Worm (Caenorhabditis elegans): ENCODE results near the gene K07F5.22.
"Not testable (repeated sequence)": the region's sequence is repeated elsewhere in the genome, so short reads cannot be mapped to it uniquely, and the experiment has no call there.

Gene K07F5.22

DNA sequence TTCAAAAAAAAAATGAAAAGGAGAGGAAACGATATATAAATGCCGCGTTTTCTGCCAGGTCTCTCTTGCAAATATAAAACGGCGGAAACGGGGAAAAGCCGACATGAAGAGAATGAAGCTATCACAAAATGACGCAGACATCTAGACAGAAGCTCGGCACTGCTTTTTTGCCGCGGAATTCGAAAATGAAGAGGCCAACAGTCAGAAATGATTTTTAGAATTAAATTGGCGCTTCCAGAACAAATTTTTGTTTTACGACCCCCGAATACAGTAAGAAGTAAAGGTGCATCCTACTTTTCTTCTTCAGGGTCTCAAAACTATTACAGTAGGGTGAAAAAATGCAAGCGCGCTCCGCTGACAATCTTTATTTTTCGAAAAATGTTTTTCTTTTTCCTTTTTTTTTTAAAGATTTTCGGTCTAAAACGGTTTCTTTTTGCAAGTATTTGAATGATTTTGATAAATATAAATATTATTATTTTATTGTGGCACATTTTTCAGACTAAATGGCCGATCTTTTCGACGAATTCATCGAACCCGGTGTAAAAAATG lies 39.6 kb upstream of the K07F5.22 start, which contains the start of gene mtr-4:
Gene mtr-4 (plus strand): TSS at position 499 of the 549 bp plus-strand sequence.
- TF ChIP-seq pha-4 (tag; optimal IDR thresholded peaks at IDR 0.05), result no peak
- no peak for TF ChIP-seq hlh-1 (tag; optimal IDR thresholded peaks at IDR 0.05)
- no peak for TF ChIP-seq unc-62 (GFP tag; optimal IDR thresholded peaks at IDR 0.05)
- TF ChIP-seq zip-8 (tag; optimal IDR thresholded peaks at IDR 0.05), result no peak
- TF ChIP-seq mab-5 (tag; optimal IDR thresholded peaks at IDR 0.05), result no peak
- TF ChIP-seq nhr-76 (tag; optimal IDR thresholded peaks at IDR 0.05), result no peak
- TF ChIP-seq drap-1 (GFP tag; optimal IDR thresholded peaks at IDR 0.05), result no peak
- no peak for TF ChIP-seq cnd-1 (tag; optimal IDR thresholded peaks at IDR 0.05)
- no peak for TF ChIP-seq nhr-2 (tag; optimal IDR thresholded peaks at IDR 0.05)
- TF ChIP-seq M03D4.4 (tag; optimal IDR thresholded peaks at IDR 0.05), result no peak
- TF ChIP-seq ztf-11 (tag; optimal IDR thresholded peaks at IDR 0.05), result no peak
- TF ChIP-seq lin-32 (GFP tag; optimal IDR thresholded peaks at IDR 0.05), result no peak
- no peak for TF ChIP-seq sptf-1 (tag; optimal IDR thresholded peaks at IDR 0.05)
- no peak for TF ChIP-seq lsy-2 (tag; optimal IDR thresholded peaks at IDR 0.05)

DNA sequence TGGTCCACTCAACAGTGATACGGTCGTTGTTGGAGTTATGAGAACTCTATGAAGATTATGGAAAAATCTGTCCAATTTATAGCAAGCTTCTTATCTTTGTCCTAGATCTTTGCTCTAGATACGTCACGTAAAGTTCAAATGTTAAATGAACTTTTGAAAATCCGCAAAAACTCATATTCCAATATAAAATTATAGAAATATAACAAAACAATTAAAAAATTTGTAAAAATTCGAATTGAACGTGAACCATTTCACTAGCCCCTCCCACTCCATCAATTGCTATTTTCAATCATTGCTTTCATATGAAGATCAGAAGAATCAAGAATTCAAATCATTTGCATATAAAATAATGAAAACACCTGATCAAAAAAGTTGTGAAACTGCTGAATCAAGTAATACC lies 32.3 kb upstream of the K07F5.22 start, which contains the start of gene kin-21:
Gene kin-21 (plus strand): TSS at position 301 of the 400 bp plus-strand sequence.
- TF ChIP-seq hlh-1 (tag; optimal IDR thresholded peaks at IDR 0.05), result no peak
- no peak for TF ChIP-seq ham-2 (GFP tag; optimal IDR thresholded peaks at IDR 0.05)
- TF ChIP-seq mep-1 (tag; optimal IDR thresholded peaks at IDR 0.05), result no peak
- TF ChIP-seq nhr-76 (tag; optimal IDR thresholded peaks at IDR 0.05), result no peak
- TF ChIP-seq elt-1 (tag; optimal IDR thresholded peaks at IDR 0.05; ENCODE audit: borderline replicate concordance, insufficient read depth), result no peak
- no peak for TF ChIP-seq nhr-12 (tag; optimal IDR thresholded peaks at IDR 0.05)
- no peak for TF ChIP-seq snpc-4 (tag; optimal IDR thresholded peaks at IDR 0.05)
- no peak for TF ChIP-seq nhr-2 (tag; optimal IDR thresholded peaks at IDR 0.05)
- TF ChIP-seq nhr-28 (tag; optimal IDR thresholded peaks at IDR 0.05), result no peak
- TF ChIP-seq lsy-2 (tag; optimal IDR thresholded peaks at IDR 0.05), result no peak
- TF ChIP-seq cnd-1 (tag; optimal IDR thresholded peaks at IDR 0.05), result no peak
- TF ChIP-seq lin-32 (GFP tag; optimal IDR thresholded peaks at IDR 0.05), result no peak
- no peak for TF ChIP-seq unc-120 (tag; optimal IDR thresholded peaks at IDR 0.05; ENCODE audit: poor library complexity, severe bottlenecking)
- TF ChIP-seq elt-3 (tag; optimal IDR thresholded peaks at IDR 0.05), result no peak
- TF ChIP-seq mls-2 (tag; optimal IDR thresholded peaks at IDR 0.05), result no peak
- no peak for TF ChIP-seq tbx-8 (GFP tag; optimal IDR thresholded peaks at IDR 0.05)
- TF ChIP-seq flh-1 (GFP tag; optimal IDR thresholded peaks at IDR 0.05), result no peak

DNA sequence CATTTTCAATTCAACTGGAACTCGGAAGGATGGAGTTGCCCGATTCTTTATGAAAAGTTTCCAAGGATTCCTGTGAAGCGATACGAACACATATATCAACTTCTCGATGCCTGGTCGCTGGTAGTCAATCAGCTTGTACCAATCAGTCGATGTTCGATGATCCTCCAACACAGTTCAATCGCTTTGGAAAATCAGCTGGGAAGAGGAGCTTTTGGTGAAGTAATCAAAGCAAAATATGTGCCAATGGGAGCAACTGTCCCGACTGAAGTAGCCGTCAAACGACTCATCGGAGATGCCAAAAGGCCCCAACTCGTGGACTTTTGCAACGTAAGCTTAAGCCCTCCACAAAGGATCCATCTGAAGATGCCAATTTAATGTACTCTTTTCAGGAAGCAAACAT lies 31.5 kb upstream of the K07F5.22 start:
- no peak for TF ChIP-seq snpc-4 (tag; optimal IDR thresholded peaks at IDR 0.05)
- TF ChIP-seq unc-39 (tag; optimal IDR thresholded peaks at IDR 0.05), result no peak
- no peak for TF ChIP-seq tbx-8 (GFP tag; optimal IDR thresholded peaks at IDR 0.05)
- TF ChIP-seq mls-2 (tag; optimal IDR thresholded peaks at IDR 0.05), result no peak
- TF ChIP-seq zip-8 (tag; optimal IDR thresholded peaks at IDR 0.05), result no peak
- no peak for TF ChIP-seq ces-1 (GFP tag; optimal IDR thresholded peaks at IDR 0.05)

DNA sequence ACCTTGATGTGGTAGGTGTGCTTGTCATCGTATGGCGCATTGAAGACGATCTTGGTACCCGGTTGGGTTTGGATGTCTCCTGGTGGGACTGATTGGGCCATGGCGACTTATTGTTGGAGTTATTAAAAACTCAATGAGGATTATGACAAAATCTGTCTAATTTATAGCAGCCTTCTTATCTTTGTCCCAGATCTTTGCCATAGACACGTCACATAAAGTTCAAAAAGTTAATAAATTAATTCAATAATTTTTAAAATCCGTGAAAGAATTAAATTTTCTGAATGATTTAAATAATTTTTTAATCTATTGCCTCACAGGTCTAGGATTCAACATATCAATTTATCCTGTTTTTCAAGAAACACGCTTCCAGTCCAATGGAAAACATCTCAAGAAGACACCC lies 28.6 kb upstream of the K07F5.22 start, which contains the start of gene msp-81:
Gene msp-81 (minus strand): TSS at position 101 of the 400 bp plus-strand sequence.
- TF ChIP-seq unc-120 (tag; optimal IDR thresholded peaks at IDR 0.05; ENCODE audit: poor library complexity, severe bottlenecking) (no peak), tbx-8 (GFP tag; optimal IDR thresholded peaks at IDR 0.05) (no peak), ceh-83 (GFP tag; optimal IDR thresholded peaks at IDR 0.05) (no peak), ztf-11 (tag; optimal IDR thresholded peaks at IDR 0.05) (no peak), ceh-39 (tag; optimal IDR thresholded peaks at IDR 0.05) (no peak), mls-2 (tag; optimal IDR thresholded peaks at IDR 0.05) (no peak), nhr-76 (tag; optimal IDR thresholded peaks at IDR 0.05) (no peak), ces-1 (GFP tag; optimal IDR thresholded peaks at IDR 0.05) (no peak), elt-3 (tag; optimal IDR thresholded peaks at IDR 0.05) (no peak), nhr-28 (tag; optimal IDR thresholded peaks at IDR 0.05) (no peak), hlh-1 (tag; optimal IDR thresholded peaks at IDR 0.05) (no peak), lin-13 (tag; optimal IDR thresholded peaks at IDR 0.05) (no peak)

DNA sequence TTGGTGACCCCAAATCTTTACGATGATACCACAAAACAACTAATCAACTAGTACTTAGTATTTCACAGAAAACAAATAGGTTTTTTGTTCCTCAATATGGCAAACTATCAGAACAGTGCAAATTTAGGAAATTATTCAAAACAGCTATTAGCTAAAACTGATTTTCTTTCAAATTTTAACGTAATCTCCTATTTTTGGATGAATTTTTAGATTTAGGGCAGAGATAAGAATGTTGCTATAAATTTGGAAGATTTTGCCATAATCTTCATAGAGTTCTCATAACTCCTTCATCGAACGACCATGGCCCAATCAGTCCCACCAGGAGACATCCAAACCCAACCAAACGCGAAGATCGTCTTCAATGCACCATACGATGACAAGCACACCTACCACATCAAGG lies 27.5 kb upstream of the K07F5.22 start, which contains the start of gene msp-10:
Gene msp-10 (plus strand): TSS at position 301 of the 400 bp plus-strand sequence.
- TF ChIP-seq nhr-2 (tag; optimal IDR thresholded peaks at IDR 0.05); bed-3 (GFP tag; optimal IDR thresholded peaks at IDR 0.05); ceh-39 (tag; optimal IDR thresholded peaks at IDR 0.05): not testable (repeated sequence)
